Worm (Caenorhabditis elegans) whole organism, early embryonic: ENCODE measurements around the gene hlh-11.

Experiments
- B0310.2 ChIP-seq: sonication (generic microtip); optimal IDR thresholded peaks from 2 replicates; lab custom pipeline; 2016; ENCODE audit warnings: mild to moderate bottlenecking, missing genetic modification characterization, missing compliant biosample characterization
- ama-1 ChIP-seq: fragments of 150-350 bp; optimal IDR thresholded peaks from 2 replicates; lab custom pipeline; 2014
- ceh-36 ChIP-seq: sonication (generic microtip); optimal IDR thresholded peaks from 2 replicates; lab custom pipeline; 2016; ENCODE audit warnings: missing genetic modification characterization, inconsistent platforms, missing compliant biosample characterization
- scrt-1 ChIP-seq: fragments of 200-800 bp; sonication (Bioruptor generic); IDR thresholded peaks from 2 replicates; pipeline ENCODE4 v1.3.6; 2022; ENCODE audit warnings: missing genetic modification characterization, missing compliant biosample characterization

DNA sequence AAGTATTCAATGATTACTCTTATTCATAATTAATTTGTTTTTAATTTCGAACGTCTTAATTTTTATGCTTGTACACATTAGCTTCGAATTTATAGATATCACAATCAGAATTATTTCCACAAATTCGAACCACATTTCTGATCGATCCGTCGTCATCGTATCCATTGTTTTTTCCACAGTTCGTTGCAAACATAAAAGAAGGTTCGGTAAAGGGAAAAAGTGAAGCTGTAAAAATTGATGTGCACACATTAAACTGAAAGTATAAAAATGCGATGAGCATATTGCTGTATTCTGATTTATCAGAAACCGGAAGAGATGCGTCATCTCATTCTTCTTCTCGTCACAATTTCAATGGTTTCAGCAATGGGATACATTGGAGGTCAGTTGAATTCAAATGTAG, 22.5 kb upstream of the hlh-11 start, which contains the start of gene C48B4.12:
- TF ChIP-seq ceh-36 (tag; lab: Kevin White, UChicago) (no peak), scrt-1 (GFP tag; lab: Robert Waterston, UW) (no peak), ama-1 (lab: Kevin White, UChicago) (no peak), B0310.2 (tag; lab: Kevin White, UChicago) (no peak)
